Worm (Caenorhabditis elegans): Measurements from ENCODE around the gene W09D6.5.
A peak's percentile ranks its signal among the peaks of the same experiment; 100 is the strongest.

The W09D6.5 gene

DNA sequence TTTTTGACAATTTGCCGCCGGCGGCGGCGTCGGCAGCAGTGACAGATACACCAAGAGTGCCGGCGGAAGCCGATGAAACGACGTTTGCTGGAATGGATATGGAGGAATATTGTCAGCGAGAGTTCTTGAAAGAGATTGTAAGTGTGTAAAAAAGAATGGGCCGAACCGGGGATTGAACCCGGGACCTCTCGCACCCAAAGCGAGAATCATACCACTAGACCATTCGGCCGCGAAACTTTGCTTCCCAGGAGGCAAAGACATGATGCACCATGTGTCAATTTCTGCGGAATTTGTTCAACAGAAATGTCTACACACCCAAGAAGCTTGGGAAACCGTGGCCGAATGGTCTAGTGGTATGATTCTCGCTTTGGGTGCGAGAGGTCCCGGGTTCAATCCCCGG lies 21.6 kb upstream of the W09D6.5 start (continued):
- TF ChIP-seq ceh-18 (tag; optimal IDR thresholded peaks at IDR 0.05) (peak; percentile 5), nfya-1 (tag; optimal IDR thresholded peaks at IDR 0.05) (peak; percentile 48), ceh-48 (tag; optimal IDR thresholded peaks at IDR 0.05) (no peak), hlh-13 (GFP tag; optimal IDR thresholded peaks at IDR 0.05) (no peak), hlh-6 (tag; optimal IDR thresholded peaks at IDR 0.05) (no peak), ceh-34 (tag; optimal IDR thresholded peaks at IDR 0.05) (no peak), ceh-19 (GFP tag; optimal IDR thresholded peaks at IDR 0.05) (peak; percentile 23), fkh-10 (GFP tag; optimal IDR thresholded peaks at IDR 0.05) (no peak), T23F11.4 (GFP tag; optimal IDR thresholded peaks at IDR 0.05) (no peak), dve-1 (tag; optimal IDR thresholded peaks at IDR 0.05) (peak; percentile 80), nhr-232 (tag; optimal IDR thresholded peaks at IDR 0.05) (no peak), ceh-30 (tag; optimal IDR thresholded peaks at IDR 0.05) (no peak), tbx-7 (tag; optimal IDR thresholded peaks at IDR 0.05) (no peak), fkh-6 (tag; optimal IDR thresholded peaks at IDR 0.05) (no peak), dmd-4 (tag; optimal IDR thresholded peaks at IDR 0.05; ENCODE audit: borderline replicate concordance) (no peak), pag-3 (tag; optimal IDR thresholded peaks at IDR 0.05; ENCODE audit: borderline replicate concordance) (no peak), hlh-15 (tag; optimal IDR thresholded peaks at IDR 0.05) (no peak), C08G9.2 (tag; optimal IDR thresholded peaks at IDR 0.05) (no peak), syd-9 (tag; optimal IDR thresholded peaks at IDR 0.05) (no peak), ref-2 (tag; optimal IDR thresholded peaks at IDR 0.05) (no peak)

DNA sequence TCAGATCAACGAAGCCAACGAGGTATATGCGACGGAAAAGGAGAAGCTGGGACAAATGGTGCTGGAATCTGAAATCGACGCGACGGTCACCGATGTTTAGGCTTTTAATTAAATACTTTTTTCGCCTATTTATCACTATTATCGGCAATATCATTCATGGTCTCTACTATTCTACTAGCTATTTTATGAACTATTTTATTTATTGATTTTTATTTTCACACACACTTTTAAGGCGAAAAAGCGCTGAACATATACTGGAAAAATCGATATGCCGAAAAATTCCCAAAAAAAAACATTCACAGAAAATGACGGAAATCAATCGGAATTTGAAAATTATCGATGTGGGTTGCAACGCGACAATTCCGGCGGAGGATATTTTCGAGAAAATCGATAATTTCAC lies 19.7 kb upstream of the W09D6.5 start, which contains the start of gene W09D6.1:
TSS of gene W09D6.1 (plus strand) at position 301 of the 400 bp plus-strand sequence.
- TF ChIP-seq hlh-30 (tag; optimal IDR thresholded peaks at IDR 0.05; ENCODE audit: insufficient read depth) (no peak), Y22D7AL.16 (tag; optimal IDR thresholded peaks at IDR 0.05) (no peak), lin-11 (tag; optimal IDR thresholded peaks at IDR 0.05) (no peak)

DNA sequence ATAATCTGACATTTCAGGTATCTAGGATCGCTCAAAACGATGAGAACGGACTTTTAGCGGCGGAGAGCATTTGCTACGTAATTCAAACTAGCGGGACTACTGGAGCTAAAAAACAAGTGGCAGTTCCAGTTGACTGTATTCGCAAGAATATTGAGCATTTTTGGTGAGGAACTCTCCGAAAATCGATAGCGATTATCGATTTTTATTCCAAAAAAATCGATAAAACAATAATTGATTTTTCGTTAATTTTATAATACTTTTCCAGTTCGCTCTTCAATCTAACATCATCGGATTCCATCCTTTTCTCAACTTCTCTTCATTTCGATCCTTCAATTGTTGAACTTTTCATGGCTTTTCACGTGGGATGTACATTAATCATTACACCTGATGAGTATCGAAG lies 19.0 kb upstream of the W09D6.5 start:
- TF ChIP-seq pat-9 (tag; optimal IDR thresholded peaks at IDR 0.05) (no peak), ets-4 (tag; optimal IDR thresholded peaks at IDR 0.05) (no peak), K09A11.1 (tag; optimal IDR thresholded peaks at IDR 0.05; ENCODE audit: insufficient read depth) (no peak), madf-2 (tag; optimal IDR thresholded peaks at IDR 0.05) (no peak), ama-1 (optimal IDR thresholded peaks at IDR 0.05) (no peak), lin-11 (tag; optimal IDR thresholded peaks at IDR 0.05) (no peak)

DNA sequence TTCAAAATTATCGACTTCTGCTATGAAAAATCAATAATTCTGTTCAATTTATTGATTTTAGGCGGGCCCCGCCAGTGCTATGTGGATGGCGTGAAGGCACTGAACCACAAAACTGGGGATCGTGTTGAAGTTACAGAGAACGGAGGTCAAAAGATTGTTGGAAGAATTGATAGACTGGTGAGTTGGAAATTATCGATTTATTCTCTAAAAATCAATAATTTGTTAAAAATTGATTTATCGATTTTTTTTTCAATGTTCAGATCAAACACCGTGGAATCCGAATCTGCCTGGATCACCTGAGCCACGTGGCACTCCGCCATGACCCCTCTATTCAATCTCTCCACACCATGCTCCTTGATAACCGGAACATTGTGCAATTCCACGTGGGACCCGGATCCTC lies 18.1 kb upstream of the W09D6.5 start:
- TF ChIP-seq ceh-9 (tag; optimal IDR thresholded peaks at IDR 0.05) (no peak), ceh-48 (tag; optimal IDR thresholded peaks at IDR 0.05) (peak; percentile 1)

DNA sequence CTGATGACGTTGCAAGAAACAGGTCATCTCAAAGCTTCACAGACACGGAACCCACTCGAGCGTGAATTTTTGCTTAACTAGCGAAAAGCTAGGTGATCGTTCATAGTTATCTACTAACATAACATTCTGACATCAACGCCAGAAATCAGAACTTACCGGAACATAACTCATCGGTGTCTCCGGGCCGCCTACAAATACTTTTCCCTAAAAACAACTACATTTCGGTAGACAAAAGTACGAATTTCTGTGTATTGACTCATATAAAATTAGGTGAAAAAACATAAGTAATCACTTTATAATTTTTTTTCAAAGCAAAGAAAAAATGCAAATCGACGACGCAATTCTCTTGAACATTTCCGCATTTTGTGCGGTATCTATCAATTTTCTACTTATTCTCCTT lies 14.1 kb upstream of the W09D6.5 start, which contains the start of gene str-261:
TSS of gene str-261 (plus strand) at position 301 of the 400 bp plus-strand sequence.
- TF ChIP-seq sox-4 (tag; optimal IDR thresholded peaks at IDR 0.05): no peak

DNA sequence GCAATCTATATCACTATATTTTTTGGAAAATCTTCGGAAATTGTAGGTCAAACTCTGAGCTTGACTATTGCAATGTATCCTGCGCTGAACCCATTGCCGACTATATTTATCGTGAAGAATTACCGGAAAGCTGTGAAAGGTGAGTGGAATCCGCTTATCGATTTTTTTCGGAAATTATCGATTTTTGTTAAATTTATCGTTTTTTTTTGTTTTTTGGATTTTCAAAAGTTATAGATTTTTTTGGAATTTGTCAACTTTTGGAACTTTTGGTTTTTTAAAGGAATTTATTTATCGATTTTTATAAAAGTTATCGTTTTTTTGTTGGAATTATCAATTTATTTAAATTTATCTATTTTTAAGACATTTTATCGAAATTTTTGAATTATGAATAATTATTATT lies 11.5 kb upstream of the W09D6.5 start:
- TF ChIP-seq fkh-10 (GFP tag; optimal IDR thresholded peaks at IDR 0.05) (no peak), hlh-6 (tag; optimal IDR thresholded peaks at IDR 0.05) (no peak), unc-86 (tag; optimal IDR thresholded peaks at IDR 0.05) (no peak), pax-1 (tag; optimal IDR thresholded peaks at IDR 0.05) (no peak), fax-1 (tag; optimal IDR thresholded peaks at IDR 0.05) (no peak), ceh-34 (tag; optimal IDR thresholded peaks at IDR 0.05) (no peak)
